Worm (Caenorhabditis elegans): ENCODE measurements around the gene F15B9.10.

F15B9.10 gene

ce11 chrV:12995269-12995668 is 13.5 kb downstream of the F15B9.10 start, which contains the start of gene far-5:
Gene far-5 (plus strand): TSS chrV:12995569.
- TF ChIP-seq nhr-43 (tag; optimal IDR thresholded peaks at IDR 0.05; ENCODE audit: poor library complexity, severe bottlenecking) (no peak), nhr-23 (tag; optimal IDR thresholded peaks at IDR 0.05) (peak; percentile 2), ztf-4 (tag; optimal IDR thresholded peaks at IDR 0.05) (no peak)

- TF ChIP-seq lin-15B (tag; optimal IDR thresholded peaks at IDR 0.05) = no peak
- TF ChIP-seq pha-4 (tag; optimal IDR thresholded peaks at IDR 0.05) = no peak
- TF ChIP-seq elt-1 (tag; optimal IDR thresholded peaks at IDR 0.05) = peak; percentile 17
- peak; percentile 73 for TF ChIP-seq nhr-25 (tag; optimal IDR thresholded peaks at IDR 0.05)
- no peak for TF ChIP-seq ama-1 (optimal IDR thresholded peaks at IDR 0.05)
These were observed 15.8 kb downstream of the F15B9.10 start, which contains the start of the genes F15B9.11 and dsl-7 for ce11 chrV:12992891-12993290. Gene F15B9.11 (minus strand): TSS chrV:12992895. Gene dsl-7 (plus strand): TSS chrV:12993150.

ce11 chrV:12988256-12988655 is 20.5 kb downstream of the F15B9.10 start, which contains the start of gene F15B9.8:
Gene F15B9.8 (plus strand): TSS chrV:12988556.
- TF ChIP-seq unc-62 (GFP tag; optimal IDR thresholded peaks at IDR 0.05) (no peak), ztf-4 (tag; optimal IDR thresholded peaks at IDR 0.05) (no peak), lsy-12 (tag; optimal IDR thresholded peaks at IDR 0.05) (no peak), elt-1 (tag; optimal IDR thresholded peaks at IDR 0.05) (no peak), ceh-9 (tag; optimal IDR thresholded peaks at IDR 0.05) (no peak), fkh-10 (GFP tag; optimal IDR thresholded peaks at IDR 0.05) (no peak), mdl-1 (tag; optimal IDR thresholded peaks at IDR 0.05) (no peak), ZK546.5 (tag; optimal IDR thresholded peaks at IDR 0.05) (no peak)

- TF ChIP-seq ZK546.5 (tag; optimal IDR thresholded peaks at IDR 0.05) = no peak
- no peak for TF ChIP-seq nhr-76 (tag; optimal IDR thresholded peaks at IDR 0.05)
- TF ChIP-seq ztf-11 (tag; optimal IDR thresholded peaks at IDR 0.05) = no peak
- TF ChIP-seq nhr-23 (tag; optimal IDR thresholded peaks at IDR 0.05) = no peak
- TF ChIP-seq nhr-77 (tag; optimal IDR thresholded peaks at IDR 0.05) = no peak
- TF ChIP-seq elt-1 (tag; optimal IDR thresholded peaks at IDR 0.05) = no peak
- TF ChIP-seq elt-3 (tag; optimal IDR thresholded peaks at IDR 0.05) = no peak
- no peak for TF ChIP-seq nhr-12 (tag; optimal IDR thresholded peaks at IDR 0.05)
- no peak for TF ChIP-seq hmg-11 (tag; optimal IDR thresholded peaks at IDR 0.05)
- TF ChIP-seq ceh-16 (tag; optimal IDR thresholded peaks at IDR 0.05) = no peak
- TF ChIP-seq lsy-12 (tag; optimal IDR thresholded peaks at IDR 0.05) = no peak
- no peak for TF ChIP-seq nfya-1 (tag; optimal IDR thresholded peaks at IDR 0.05; ENCODE audit: insufficient read depth)
- no peak for TF ChIP-seq fos-1 (tag; optimal IDR thresholded peaks at IDR 0.05)
- TF ChIP-seq mml-1 (tag; optimal IDR thresholded peaks at IDR 0.05) = no peak
- TF ChIP-seq ceh-82 (tag; optimal IDR thresholded peaks at IDR 0.05) = no peak
- TF ChIP-seq eor-1 (tag; optimal IDR thresholded peaks at IDR 0.05) = no peak
- TF ChIP-seq ceh-9 (tag; optimal IDR thresholded peaks at IDR 0.05) = no peak
These were observed 21.7 kb downstream of the F15B9.10 start, which contains the start of gene shw-3 for ce11 chrV:12987061-12987460. Gene shw-3 (minus strand): TSS chrV:12987161.

DNA sequence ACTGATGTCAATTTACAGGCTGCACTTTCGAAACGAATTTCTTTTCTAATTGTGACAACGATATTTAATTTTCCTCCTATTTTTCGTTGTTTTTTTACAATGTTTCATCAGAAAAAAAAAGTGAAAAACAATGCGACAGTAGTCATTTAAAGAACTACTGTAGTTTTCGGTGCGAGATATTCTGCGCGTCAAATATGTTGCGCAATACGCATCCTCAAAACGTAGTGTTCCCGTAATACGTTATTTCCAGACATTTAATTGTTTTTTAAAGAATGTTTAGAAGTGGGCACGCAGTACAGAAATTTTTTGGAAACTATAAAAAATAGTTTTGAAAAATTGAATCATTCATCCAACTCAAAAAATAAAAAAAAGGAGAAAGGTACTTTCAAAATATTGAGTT is 34.7 kb downstream of the F15B9.10 start:
- no peak for TF ChIP-seq eor-1 (tag; optimal IDR thresholded peaks at IDR 0.05)
- TF ChIP-seq egl-27 (tag; optimal IDR thresholded peaks at IDR 0.05) = no peak
- TF ChIP-seq snpc-4 (tag; optimal IDR thresholded peaks at IDR 0.05) = no peak
- no peak for TF ChIP-seq unc-39 (tag; optimal IDR thresholded peaks at IDR 0.05)

ce11 chrV:12970575-12971160 is 38.1 kb downstream of the F15B9.10 start, which contains the start of gene pnn-1:
Gene pnn-1 (plus strand): TSS chrV:12971110.
- TF ChIP-seq ceh-16 (tag; optimal IDR thresholded peaks at IDR 0.05) (no peak), ceh-82 (tag; optimal IDR thresholded peaks at IDR 0.05) (no peak), sea-2 (GFP tag; optimal IDR thresholded peaks at IDR 0.05) (no peak), nhr-77 (tag; optimal IDR thresholded peaks at IDR 0.05) (no peak), lin-15B (tag; optimal IDR thresholded peaks at IDR 0.05) (peak; percentile 35), lsy-12 (tag; optimal IDR thresholded peaks at IDR 0.05) (no peak), elt-1 (tag; optimal IDR thresholded peaks at IDR 0.05) (no peak), nhr-237 (tag; optimal IDR thresholded peaks at IDR 0.05) (no peak), tbx-2 (tag; optimal IDR thresholded peaks at IDR 0.05) (no peak), aly-2 (tag; optimal IDR thresholded peaks at IDR 0.05) (no peak), lin-39 (tag; optimal IDR thresholded peaks at IDR 0.05) (no peak), nfya-1 (tag; optimal IDR thresholded peaks at IDR 0.05; ENCODE audit: insufficient read depth) (peak; percentile 45), ztf-11 (tag; optimal IDR thresholded peaks at IDR 0.05) (no peak), hmg-11 (tag; optimal IDR thresholded peaks at IDR 0.05) (peak; percentile 48), elt-3 (tag; optimal IDR thresholded peaks at IDR 0.05) (no peak), ztf-4 (tag; optimal IDR thresholded peaks at IDR 0.05) (no peak), nhr-23 (tag; optimal IDR thresholded peaks at IDR 0.05) (no peak), fkh-2 (tag; optimal IDR thresholded peaks at IDR 0.05) (no peak), nhr-28 (tag; optimal IDR thresholded peaks at IDR 0.05) (no peak), nhr-67 (tag; optimal IDR thresholded peaks at IDR 0.05) (no peak), nhr-12 (tag; optimal IDR thresholded peaks at IDR 0.05) (no peak), nhr-25 (tag; optimal IDR thresholded peaks at IDR 0.05) (no peak), pha-4 (tag; optimal IDR thresholded peaks at IDR 0.05) (peak; percentile 59), ceh-28 (tag; optimal IDR thresholded peaks at IDR 0.05) (no peak), nhr-11 (tag; optimal IDR thresholded peaks at IDR 0.05) (no peak), ama-1 (optimal IDR thresholded peaks at IDR 0.05) (no peak)

All from whole organism, L3 larva.